Worm (Caenorhabditis elegans): Measurements from ENCODE around the gene clec-126.

ce11 chrII:3502011-3502410, 17.3 kb upstream of the clec-126 start:
- TF ChIP-seq aly-1 (tag; optimal IDR thresholded peaks at IDR 0.05) (no peak), ceh-13 (GFP tag; optimal IDR thresholded peaks at IDR 0.05) (no peak), hmbx-1 (tag; optimal IDR thresholded peaks at IDR 0.05) (no peak), hmg-4 (GFP tag; optimal IDR thresholded peaks at IDR 0.05) (no peak), tbx-37 (GFP tag; conservative IDR thresholded peaks at IDR 0.05) (no peak), ama-1 (optimal IDR thresholded peaks at IDR 0.05) (no peak), tbx-11 (GFP tag; IDR thresholded peaks at IDR 0.05) (no peak), B0310.2 (tag; optimal IDR thresholded peaks at IDR 0.05) (no peak), F13C5.2 (tag; optimal IDR thresholded peaks at IDR 0.05) (no peak)

Data from whole organism, early embryonic.